Worm (Caenorhabditis elegans): ENCODE results near the gene atg-16.1.

DNA sequence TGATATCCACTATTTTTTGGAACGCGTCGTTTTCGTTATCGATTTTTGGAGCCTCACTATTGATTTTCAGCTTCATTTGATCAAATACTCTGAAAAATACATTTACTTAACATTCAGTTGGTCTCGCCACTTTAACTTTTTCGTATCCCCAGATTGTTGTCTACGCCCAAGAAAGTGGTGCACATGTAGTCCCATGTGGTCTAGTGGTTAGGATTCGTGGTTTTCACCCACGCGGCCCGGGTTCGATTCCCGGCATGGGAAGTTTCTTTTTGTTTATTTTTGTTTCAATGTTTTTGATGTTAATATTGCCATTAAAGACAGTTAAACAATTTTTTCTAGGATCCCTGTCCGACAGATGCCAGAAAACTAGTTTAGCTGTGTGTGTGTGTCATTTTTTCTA is 18.2 kb downstream of the atg-16.1 start:
- TF ChIP-seq ref-1 (GFP tag; conservative IDR thresholded peaks at IDR 0.05), result peak; percentile 58
- peak; percentile 93 for TF ChIP-seq flt-1 (GFP tag; IDR thresholded peaks at IDR 0.05)
- peak; percentile 55 for TF ChIP-seq med-1 (GFP tag; optimal IDR thresholded peaks at IDR 0.05; ENCODE audit: insufficient read depth)
- TF ChIP-seq ztf-29 (GFP tag; IDR thresholded peaks at IDR 0.05), result peak; percentile 86; the same call in 1 of the 2 replicates

Measured in whole organism, midembryonic.